Fruit fly (Drosophila melanogaster): ENCODE data around the gene SH3PX1.

DNA sequence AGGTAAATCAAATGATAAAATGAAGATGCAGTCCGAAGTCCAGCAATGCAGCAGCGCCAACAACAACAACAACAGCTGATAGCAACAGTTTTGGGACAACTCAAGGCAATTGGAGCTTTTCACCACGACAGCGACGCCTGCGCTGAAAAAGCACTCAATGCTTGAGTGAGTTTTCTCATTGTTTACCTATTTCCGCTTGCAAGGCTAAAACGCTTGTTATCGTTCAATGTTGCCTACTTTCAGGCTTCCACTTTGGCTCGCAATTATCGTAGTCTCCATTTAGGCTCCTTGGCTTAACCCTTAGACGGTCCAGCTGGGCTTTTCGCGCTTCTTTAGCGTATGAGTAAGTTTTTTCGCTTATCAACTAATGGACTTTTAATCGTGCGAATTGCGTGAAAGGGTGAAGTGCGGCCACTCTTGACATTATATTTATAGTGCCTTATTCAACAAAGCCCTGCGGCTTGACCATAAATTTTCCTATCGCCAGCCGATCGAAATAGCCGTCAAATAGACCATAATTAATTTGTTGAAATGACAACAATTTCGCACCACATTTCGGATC, 48.5 kb upstream of the SH3PX1 start:
- TF ChIP-seq zfh1 (GFP tag; IDR thresholded peaks at IDR 0.05), result no peak
- TF ChIP-seq Abd-B (GFP tag; optimal IDR thresholded peaks at IDR 0.05), result no peak
- TF ChIP-seq BtbVII (GFP tag; optimal IDR thresholded peaks at IDR 0.05), result no peak
- peak; percentile 28; the same call in 1 of the 2 replicates for TF ChIP-seq slbo (GFP tag; IDR thresholded peaks at IDR 0.05)
- TF ChIP-seq ci (GFP tag; IDR thresholded peaks at IDR 0.05), result peak; percentile 83
- no peak for TF ChIP-seq CG8281 (tag; optimal IDR thresholded peaks at IDR 0.05)
- no peak for TF ChIP-seq Blimp-1 (GFP tag; optimal IDR thresholded peaks at IDR 0.05)
- TF ChIP-seq Atf3 (GFP tag; optimal IDR thresholded peaks at IDR 0.05), result no peak
- TF ChIP-seq Tbp (GFP tag; optimal IDR thresholded peaks at IDR 0.05), result no peak
- no peak for TF ChIP-seq gce (GFP tag; IDR thresholded peaks at IDR 0.05)
- no peak for TF ChIP-seq CG14667 (GFP tag; IDR thresholded peaks at IDR 0.05)

All from whole organism, embryonic.